Worm (Caenorhabditis elegans) whole organism, L1 larva: ENCODE data around the gene spcs-2.

Source experiments
- C34B4.2 ChIP-seq: sonication (generic microtip); optimal IDR thresholded peaks from 2 replicates; lab custom pipeline; 2017; ENCODE audit warnings: mild to moderate bottlenecking, missing genetic modification characterization, missing compliant biosample characterization
- F16B12.6 ChIP-seq: fragments of 150-350 bp; optimal IDR thresholded peaks from 2 replicates; lab custom pipeline; 2014; ENCODE audit warnings: missing biosample characterization, missing genetic modification characterization
- alr-1 ChIP-seq: fragments of 200-800 bp; sonication (Bioruptor generic); optimal IDR thresholded peaks from 2 replicates; lab custom pipeline; 2018; ENCODE audit warnings: borderline replicate concordance, mild to moderate bottlenecking, missing genetic modification characterization, missing compliant biosample characterization
- aly-2 ChIP-seq: fragments of 150-350 bp; optimal IDR thresholded peaks from 2 replicates; lab custom pipeline; 2014; ENCODE audit warnings: missing biosample characterization, missing genetic modification characterization
- blmp-1 ChIP-seq: fragments of 150-350 bp; optimal IDR thresholded peaks from 2 replicates; lab custom pipeline; 2014; ENCODE audit warnings: missing biosample characterization, missing genetic modification characterization
- ceh-63 ChIP-seq: fragments of 200-800 bp; sonication (Bioruptor generic); optimal IDR thresholded peaks from 2 replicates; lab custom pipeline; 2018; ENCODE audit warnings: mild to moderate bottlenecking, missing genetic modification characterization, missing compliant biosample characterization
- ceh-8 ChIP-seq: fragments of 200-800 bp; sonication (Bioruptor generic); optimal IDR thresholded peaks from 2 replicates; lab custom pipeline; 2018; ENCODE audit warnings: mild to moderate bottlenecking, missing genetic modification characterization, moderate library complexity, missing compliant biosample characterization
- ceh-88 ChIP-seq: fragments of 200-800 bp; sonication (Bioruptor generic); IDR thresholded peaks from 2 replicates; pipeline ENCODE4 v1.3.6; 2022; ENCODE audit warnings: missing genetic modification characterization, missing compliant biosample characterization
- ceh-90 ChIP-seq: sonication (generic microtip); optimal IDR thresholded peaks from 2 replicates; lab custom pipeline; 2016; ENCODE audit warnings: missing genetic modification characterization, missing compliant biosample characterization
- ces-1 ChIP-seq: fragments of 150-350 bp; optimal IDR thresholded peaks from 2 replicates; lab custom pipeline; 2014; ENCODE audit warnings: missing biosample characterization, missing genetic modification reagents, missing genetic modification characterization
- dsc-1 ChIP-seq: sonication (generic microtip); optimal IDR thresholded peaks from 2 replicates; lab custom pipeline; 2016; ENCODE audit warnings: mild to moderate bottlenecking, missing genetic modification characterization, missing compliant biosample characterization
- efl-1 ChIP-seq, 4 experiments: fragments of 150-350 bp; optimal IDR thresholded peaks in 3 of 4; peaks in 1 of 4; 1 replicate in 1 of 4; 2 replicates in 3 of 4; lab custom pipeline; 2014; ENCODE audit warnings: missing biosample characterization in 2 of 4, missing genetic modification characterization in 2 of 4, missing genetic modification reagents in 2 of 4
- elt-2 ChIP-seq: sonication (generic microtip); optimal IDR thresholded peaks from 2 replicates; lab custom pipeline; 2016; ENCODE audit warnings: missing genetic modification characterization, mild to moderate bottlenecking, inconsistent platforms, missing compliant biosample characterization, missing genetic modification reagents
- elt-3 ChIP-seq, 6 experiments: fragments of 150-350 bp in 1 of 6; sonication (generic microtip); optimal IDR thresholded peaks; 2 replicates each; lab custom pipeline; 2017 to 2018; ENCODE audit warnings: missing biosample characterization in 6 of 6, missing genetic modification characterization in 6 of 6, inconsistent platforms in 1 of 6
- fkh-10 ChIP-seq: sonication (generic microtip); optimal IDR thresholded peaks from 2 replicates; lab custom pipeline; 2017; ENCODE audit warnings: missing biosample characterization, missing genetic modification reagents, missing genetic modification characterization
- fkh-8 ChIP-seq: sonication (generic microtip); optimal IDR thresholded peaks from 2 replicates; lab custom pipeline; 2016; ENCODE audit warnings: mild to moderate bottlenecking, missing genetic modification characterization, missing compliant biosample characterization
- fos-1 ChIP-seq: fragments of 150-350 bp; optimal IDR thresholded peaks from 2 replicates; lab custom pipeline; 2014; ENCODE audit warnings: missing biosample characterization, missing genetic modification characterization
- grh-1 ChIP-seq: fragments of 200-800 bp; sonication (Bioruptor generic); IDR thresholded peaks from 2 replicates; pipeline ENCODE4 v1.3.6; 2022; ENCODE audit warnings: missing genetic modification reagents, missing genetic modification characterization, missing compliant biosample characterization
- hlh-4 ChIP-seq: sonication (generic microtip); optimal IDR thresholded peaks from 2 replicates; lab custom pipeline; 2016; ENCODE audit warnings: mild to moderate bottlenecking, missing genetic modification characterization, missing compliant biosample characterization
- jun-1 ChIP-seq: fragments of 150-350 bp; optimal IDR thresholded peaks from 2 replicates; lab custom pipeline; 2014; ENCODE audit warnings: missing biosample characterization, missing genetic modification reagents, missing genetic modification characterization
- lin-13 ChIP-seq: fragments of 150-350 bp; optimal IDR thresholded peaks from 2 replicates; lab custom pipeline; 2014; ENCODE audit warnings: missing biosample characterization, missing genetic modification reagents, missing genetic modification characterization
- lin-14 ChIP-seq: fragments of 200-800 bp; sonication (Bioruptor generic); optimal IDR thresholded peaks from 2 replicates; lab custom pipeline; 2018; ENCODE audit warnings: mild to moderate bottlenecking, missing genetic modification characterization, moderate library complexity, missing compliant biosample characterization
- lin-15B ChIP-seq: fragments of 150-350 bp; sonication (generic microtip); optimal IDR thresholded peaks from 3 replicates; lab custom pipeline; 2014; ENCODE audit warnings: missing biosample characterization, missing genetic modification characterization
- lir-3 ChIP-seq: sonication (generic microtip); optimal IDR thresholded peaks from 2 replicates; lab custom pipeline; 2016; ENCODE audit warnings: mild to moderate bottlenecking, missing genetic modification characterization, moderate library complexity, missing compliant biosample characterization; ENCODE audit not compliant: poor library complexity
- lsy-2 ChIP-seq, 2 experiments: fragments of 150-350 bp; optimal IDR thresholded peaks; 2 replicates each; lab custom pipeline; 2014; ENCODE audit warnings: missing biosample characterization in 2 of 2, missing genetic modification characterization in 2 of 2
- mab-9 ChIP-seq: fragments of 200-800 bp; sonication (Bioruptor generic); IDR thresholded peaks from 2 replicates; pipeline ENCODE4 v1.3.6; 2022; ENCODE audit warnings: missing genetic modification reagents, missing genetic modification characterization, missing compliant biosample characterization
- mdl-1 ChIP-seq, 2 experiments: fragments of 150-350 bp; optimal IDR thresholded peaks; 2 replicates each; lab custom pipeline; 2014 to 2017; ENCODE audit warnings: missing biosample characterization in 2 of 2, missing genetic modification characterization in 2 of 2, inconsistent platforms in 1 of 2
- mef-2 ChIP-seq: fragments of 150-350 bp; optimal IDR thresholded peaks from 2 replicates; lab custom pipeline; 2014; ENCODE audit warnings: missing biosample characterization, missing genetic modification characterization
- nhr-11 ChIP-seq: fragments of 150-350 bp; optimal IDR thresholded peaks from 2 replicates; lab custom pipeline; 2014; ENCODE audit warnings: missing biosample characterization, missing genetic modification characterization
- nhr-20 ChIP-seq: sonication (generic microtip); optimal IDR thresholded peaks from 2 replicates; lab custom pipeline; 2016; ENCODE audit warnings: mild to moderate bottlenecking, missing genetic modification characterization, missing compliant biosample characterization
- nhr-28 ChIP-seq: fragments of 150-350 bp; optimal IDR thresholded peaks from 2 replicates; lab custom pipeline; 2014; ENCODE audit warnings: missing biosample characterization, missing genetic modification characterization
- nhr-47 ChIP-seq: sonication (generic microtip); optimal IDR thresholded peaks from 2 replicates; lab custom pipeline; 2016; ENCODE audit warnings: mild to moderate bottlenecking, missing genetic modification characterization, moderate library complexity, missing compliant biosample characterization
- nhr-71 ChIP-seq: sonication (generic microtip); optimal IDR thresholded peaks from 2 replicates; lab custom pipeline; 2016; ENCODE audit warnings: mild to moderate bottlenecking, missing genetic modification characterization, moderate library complexity, missing compliant biosample characterization
- nhr-76 ChIP-seq: sonication (generic microtip); optimal IDR thresholded peaks from 2 replicates; lab custom pipeline; 2017; ENCODE audit warnings: missing biosample characterization, missing genetic modification characterization
- nhr-84 ChIP-seq: sonication (generic microtip); optimal IDR thresholded peaks from 2 replicates; lab custom pipeline; 2017; ENCODE audit warnings: missing biosample characterization, missing genetic modification characterization
- nhr-85 ChIP-seq: sonication (generic microtip); peaks from one replicate; lab custom pipeline; 2016; ENCODE audit warnings: missing genetic modification characterization, inconsistent platforms, missing compliant biosample characterization
- nhr-90 ChIP-seq: sonication (generic microtip); optimal IDR thresholded peaks from 2 replicates; lab custom pipeline; 2016; ENCODE audit warnings: mild to moderate bottlenecking, missing genetic modification characterization, missing compliant biosample characterization; ENCODE audit not compliant: poor library complexity
- pag-3 ChIP-seq: sonication (generic microtip); optimal IDR thresholded peaks from 2 replicates; lab custom pipeline; 2017; ENCODE audit warnings: missing genetic modification characterization, mild to moderate bottlenecking, missing compliant biosample characterization, antibody characterized with exemption, borderline replicate concordance; ENCODE audit not compliant: insufficient read depth
- pqm-1 ChIP-seq: sonication (generic microtip); optimal IDR thresholded peaks from 3 replicates; lab custom pipeline; 2017; ENCODE audit warnings: missing biosample characterization, missing genetic modification characterization
- rnt-1 ChIP-seq: sonication (generic microtip); optimal IDR thresholded peaks from 2 replicates; lab custom pipeline; 2016; ENCODE audit warnings: mild to moderate bottlenecking, missing genetic modification characterization, moderate library complexity, missing compliant biosample characterization
- skn-1 ChIP-seq: fragments of 150-350 bp; optimal IDR thresholded peaks from 2 replicates; lab custom pipeline; 2014; ENCODE audit warnings: missing biosample characterization, missing genetic modification characterization
- snpc-4 ChIP-seq: fragments of 150-350 bp; optimal IDR thresholded peaks from 2 replicates; lab custom pipeline; 2014; ENCODE audit warnings: missing biosample characterization, missing genetic modification characterization
- snu-23 ChIP-seq: sonication (generic microtip); optimal IDR thresholded peaks from 2 replicates; lab custom pipeline; 2016; ENCODE audit warnings: missing genetic modification characterization, missing compliant biosample characterization
- sox-4 ChIP-seq: sonication (generic microtip); optimal IDR thresholded peaks from 2 replicates; lab custom pipeline; 2016; ENCODE audit warnings: missing genetic modification characterization, missing compliant biosample characterization
- sptf-1 ChIP-seq: fragments of 150-350 bp; optimal IDR thresholded peaks from 2 replicates; lab custom pipeline; 2014; ENCODE audit warnings: missing biosample characterization, missing genetic modification characterization
- swsn-7 ChIP-seq: sonication (generic microtip); optimal IDR thresholded peaks from 2 replicates; lab custom pipeline; 2016; ENCODE audit warnings: missing genetic modification characterization, missing compliant biosample characterization
- tbx-2 ChIP-seq: sonication (generic microtip); optimal IDR thresholded peaks from 2 replicates; lab custom pipeline; 2016; ENCODE audit warnings: missing genetic modification characterization, missing compliant biosample characterization
- unc-130 ChIP-seq: fragments of 150-350 bp; optimal IDR thresholded peaks from 2 replicates; lab custom pipeline; 2017; ENCODE audit warnings: missing biosample characterization, missing genetic modification characterization, inconsistent platforms
- unc-30 ChIP-seq: sonication (generic microtip); optimal IDR thresholded peaks from 2 replicates; lab custom pipeline; 2017; ENCODE audit warnings: missing biosample characterization, missing genetic modification characterization
- unc-86 ChIP-seq: sonication (generic microtip); optimal IDR thresholded peaks from 2 replicates; lab custom pipeline; 2016; ENCODE audit warnings: missing genetic modification characterization, missing compliant biosample characterization
- xbp-1 ChIP-seq: sonication (generic microtip); optimal IDR thresholded peaks from 2 replicates; lab custom pipeline; 2016; ENCODE audit warnings: missing genetic modification characterization, missing compliant biosample characterization
- zip-4 ChIP-seq: fragments of 200-800 bp; sonication (Bioruptor generic); optimal IDR thresholded peaks from 2 replicates; lab custom pipeline; 2018; ENCODE audit warnings: mild to moderate bottlenecking, missing genetic modification characterization, moderate library complexity, missing compliant biosample characterization
- ztf-4 ChIP-seq: fragments of 150-350 bp; optimal IDR thresholded peaks from 2 replicates; lab custom pipeline; 2014; ENCODE audit warnings: missing biosample characterization, missing genetic modification characterization

The spcs-2 gene

DNA sequence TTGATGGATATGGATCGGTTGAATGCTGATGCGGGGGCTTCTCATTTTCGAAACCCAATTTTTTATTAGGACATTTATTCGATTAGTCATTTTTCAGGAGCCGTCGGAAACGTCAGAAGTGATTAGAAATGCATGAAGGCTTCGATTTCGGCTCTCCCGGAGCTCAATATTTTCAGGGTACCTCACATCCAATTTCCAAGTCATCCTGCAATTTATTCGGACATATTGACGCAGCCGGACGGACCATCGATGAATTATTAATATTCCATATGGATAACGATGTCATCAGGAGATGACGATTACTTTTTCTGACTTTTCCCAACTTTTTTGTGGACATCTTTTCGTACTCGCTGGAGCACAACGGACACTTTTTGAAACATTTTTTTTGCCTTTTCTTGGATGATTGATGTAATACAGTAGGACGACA lies 31.8 kb downstream of the spcs-2 start:
- TF ChIP-seq pag-3 = no peak
- TF ChIP-seq lin-13 = peak; percentile 30
- TF ChIP-seq ceh-88 (GFP tag; lab: Robert Waterston, UW) = no peak
- TF ChIP-seq pqm-1 (tag; lab: Kevin White, UChicago) = no peak
- TF ChIP-seq aly-2 = no peak
- TF ChIP-seq fos-1 (tag; lab: Kevin White, UChicago) = peak; percentile 46
- TF ChIP-seq xbp-1 (tag; lab: Kevin White, UChicago) = no peak
- TF ChIP-seq jun-1 (tag; lab: Kevin White, UChicago) = no peak
- TF ChIP-seq lin-14 (GFP tag; lab: Kevin White, UChicago) = no peak
- no peak for TF ChIP-seq fkh-8
- peak; percentile 2 to 66 for TF ChIP-seq lsy-2 (tag; optimal IDR thresholded peaks at IDR 0.05; lab: Kevin White, UChicago)
- TF ChIP-seq dsc-1 (tag; lab: Kevin White, UChicago) = no peak
- TF ChIP-seq nhr-47 (tag; lab: Kevin White, UChicago) = peak; percentile 48
- TF ChIP-seq elt-3 (tag; optimal IDR thresholded peaks at IDR 0.05; lab: Kevin White, UChicago) = no peak
- TF ChIP-seq unc-130 (tag; lab: Kevin White, UChicago) = no peak
- peak; percentile 62 for TF ChIP-seq nhr-71 (tag; lab: Kevin White, UChicago)
- no peak for TF ChIP-seq nhr-11 (tag; lab: Kevin White, UChicago)
- TF ChIP-seq mef-2 = no peak
- TF ChIP-seq nhr-85 (tag; lab: Kevin White, UChicago) = peak; percentile 78
- TF ChIP-seq sox-4 (tag; lab: Kevin White, UChicago) = no peak
- no peak for TF ChIP-seq mdl-1 (tag; optimal IDR thresholded peaks at IDR 0.05; lab: Kevin White, UChicago)
- TF ChIP-seq ceh-63 = no peak
- TF ChIP-seq ces-1 (GFP tag; lab: Kevin White, UChicago) = no peak
- peak; percentile 2 for TF ChIP-seq rnt-1 (tag; lab: Kevin White, UChicago)
- peak; percentile 23 to 33 for TF ChIP-seq efl-1 (optimal IDR thresholded peaks at IDR 0.05; lab: Kevin White, UChicago)
- peak in 1 of 2 experiments; percentile 34 for TF ChIP-seq efl-1 (GFP tag; optimal IDR thresholded peaks at IDR 0.05 in 1 of 2; lab: Kevin White, UChicago)
- no peak for TF ChIP-seq grh-1 (GFP tag; lab: Robert Waterston, UW)
- TF ChIP-seq skn-1 (tag; lab: Kevin White, UChicago) = no peak
- no peak for TF ChIP-seq mab-9
- no peak for TF ChIP-seq lin-15B (tag; lab: Kevin White, UChicago)
- no peak for TF ChIP-seq snpc-4 (tag; lab: Kevin White, UChicago)
- TF ChIP-seq F16B12.6 (tag; lab: Kevin White, UChicago) = no peak
- TF ChIP-seq elt-2 (tag; lab: Kevin White, UChicago) = no peak
- TF ChIP-seq zip-4 (GFP tag; lab: Kevin White, UChicago) = peak; percentile 22
- TF ChIP-seq alr-1 (tag; lab: Kevin White, UChicago) = no peak
- TF ChIP-seq nhr-90 = peak; percentile 69
- TF ChIP-seq fkh-10 (GFP tag; lab: Kevin White, UChicago) = no peak
- TF ChIP-seq sptf-1 = no peak
- no peak for TF ChIP-seq blmp-1
- TF ChIP-seq hlh-4 = no peak
- peak; percentile 19 for TF ChIP-seq unc-86
- no peak for TF ChIP-seq unc-30 (tag; lab: Kevin White, UChicago)
- no peak for TF ChIP-seq lir-3 (tag; lab: Kevin White, UChicago)
- peak; percentile 16 for TF ChIP-seq nhr-20 (tag; lab: Kevin White, UChicago)
- no peak for TF ChIP-seq C34B4.2 (tag; lab: Kevin White, UChicago)
- TF ChIP-seq ceh-90 (tag; lab: Kevin White, UChicago) = no peak
- TF ChIP-seq swsn-7 (tag; lab: Kevin White, UChicago) = peak; percentile 38
- peak; percentile 19 for TF ChIP-seq tbx-2 (tag; lab: Kevin White, UChicago)
- no peak for TF ChIP-seq ceh-8 (GFP tag; lab: Kevin White, UChicago)
- TF ChIP-seq nhr-28 = no peak
- TF ChIP-seq snu-23 (GFP tag; lab: Kevin White, UChicago) = peak; percentile 28
- no peak for TF ChIP-seq nhr-84 (tag; lab: Kevin White, UChicago)
- TF ChIP-seq nhr-76 = no peak
- TF ChIP-seq ztf-4 (tag; lab: Kevin White, UChicago) = no peak
